Worm (Caenorhabditis elegans): ENCODE measurements around the gene C13F10.7.

DNA sequence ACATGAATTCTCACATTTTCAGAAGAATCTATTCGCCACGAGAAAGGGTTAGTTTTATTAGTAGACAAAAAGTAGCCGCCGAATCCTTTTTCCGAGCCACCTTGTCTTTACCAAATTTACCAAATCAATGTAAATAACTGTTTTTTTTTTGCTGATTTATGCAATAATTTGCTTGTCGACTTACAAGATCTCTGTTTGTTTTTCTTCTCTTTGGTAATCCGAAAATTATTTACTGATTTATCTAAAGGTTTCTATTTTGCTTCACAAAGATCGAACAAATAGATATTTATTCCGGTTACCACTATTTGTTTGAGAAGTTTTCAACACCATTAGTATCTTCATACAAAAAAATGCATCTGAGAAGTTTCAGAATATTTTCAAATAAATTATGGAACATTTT, 43.0 kb upstream of the C13F10.7 start, which contains the start of gene C13A2.7:
- TF ChIP-seq Y56A3A.18 (GFP tag; IDR thresholded peaks at IDR 0.05) (no peak), K11D2.4 (GFP tag; IDR thresholded peaks at IDR 0.05) (no peak)

Measured in whole organism, young adult.